Worm (Caenorhabditis elegans): ENCODE measurements around the gene C03E10.1.

Gene C03E10.1

DNA sequence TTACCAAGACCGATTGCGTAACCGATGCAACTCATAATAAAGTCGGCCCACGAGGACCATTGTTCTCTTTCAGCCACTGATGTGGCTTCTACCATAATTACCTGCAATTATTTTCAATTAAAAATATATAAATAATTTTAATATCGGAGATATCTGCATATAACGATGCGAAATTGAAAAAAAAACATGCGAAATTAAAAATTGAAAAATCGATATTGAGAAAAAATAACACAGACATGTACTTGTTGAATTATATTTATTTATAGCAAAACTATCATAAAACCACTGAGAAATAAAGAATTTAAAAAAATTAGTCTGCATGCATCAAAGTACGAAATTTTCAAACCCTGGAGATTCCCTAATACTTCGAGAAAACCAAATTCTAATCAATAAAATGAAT, 17.4 kb downstream of the C03E10.1 start, which contains the start of gene snf-11:
snf-11 (minus strand) TSS at position 101 of the 400 bp plus-strand sequence.
- TF ChIP-seq tbx-37 (GFP tag; conservative IDR thresholded peaks at IDR 0.05) (no peak), tbx-11 (GFP tag; IDR thresholded peaks at IDR 0.05) (no peak), flt-1 (GFP tag; IDR thresholded peaks at IDR 0.05) (no peak), scrt-1 (GFP tag; IDR thresholded peaks at IDR 0.05) (no peak), hnd-1 (tag; optimal IDR thresholded peaks at IDR 0.05) (no peak), B0310.2 (tag; optimal IDR thresholded peaks at IDR 0.05) (no peak), F13C5.2 (tag; optimal IDR thresholded peaks at IDR 0.05) (no peak), sea-1 (GFP tag; conservative IDR thresholded peaks at IDR 0.05) (no peak), ama-1 (optimal IDR thresholded peaks at IDR 0.05) (no peak), ceh-13 (GFP tag; optimal IDR thresholded peaks at IDR 0.05) (no peak), ceh-36 (tag; optimal IDR thresholded peaks at IDR 0.05) (no peak), ets-7 (tag; optimal IDR thresholded peaks at IDR 0.05) (no peak), hmg-4 (GFP tag; optimal IDR thresholded peaks at IDR 0.05) (no peak), aly-1 (tag; optimal IDR thresholded peaks at IDR 0.05) (no peak), pes-1 (GFP tag; IDR thresholded peaks at IDR 0.05) (no peak), hmbx-1 (tag; optimal IDR thresholded peaks at IDR 0.05) (no peak), tra-4 (tag; optimal IDR thresholded peaks at IDR 0.05) (no peak)

DNA sequence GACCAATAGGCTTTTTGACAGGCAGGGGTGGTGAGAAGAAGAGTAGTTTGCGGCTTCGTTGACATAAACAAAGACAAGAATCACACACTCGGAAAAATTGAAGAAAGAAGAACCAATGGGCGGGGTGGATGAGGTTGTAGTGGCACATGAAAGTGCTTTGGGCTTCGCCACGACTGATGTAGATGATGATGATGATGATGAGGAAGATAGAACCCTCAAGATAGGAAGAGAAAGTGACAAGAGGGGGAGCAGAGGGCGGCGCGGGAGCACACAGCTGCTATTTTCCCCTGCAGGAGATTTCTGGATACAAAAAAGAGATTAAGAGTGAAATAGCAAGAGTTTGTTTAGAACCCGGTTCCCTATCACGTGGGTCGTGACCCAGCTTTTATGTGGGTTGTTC, 17.9 kb downstream of the C03E10.1 start:
- TF ChIP-seq scrt-1 (GFP tag; IDR thresholded peaks at IDR 0.05), result no peak
- TF ChIP-seq F13C5.2 (tag; optimal IDR thresholded peaks at IDR 0.05), result no peak
- no peak for TF ChIP-seq sea-1 (GFP tag; conservative IDR thresholded peaks at IDR 0.05)
- TF ChIP-seq tbx-11 (GFP tag; IDR thresholded peaks at IDR 0.05), result no peak
- no peak for TF ChIP-seq hmbx-1 (tag; optimal IDR thresholded peaks at IDR 0.05)

DNA sequence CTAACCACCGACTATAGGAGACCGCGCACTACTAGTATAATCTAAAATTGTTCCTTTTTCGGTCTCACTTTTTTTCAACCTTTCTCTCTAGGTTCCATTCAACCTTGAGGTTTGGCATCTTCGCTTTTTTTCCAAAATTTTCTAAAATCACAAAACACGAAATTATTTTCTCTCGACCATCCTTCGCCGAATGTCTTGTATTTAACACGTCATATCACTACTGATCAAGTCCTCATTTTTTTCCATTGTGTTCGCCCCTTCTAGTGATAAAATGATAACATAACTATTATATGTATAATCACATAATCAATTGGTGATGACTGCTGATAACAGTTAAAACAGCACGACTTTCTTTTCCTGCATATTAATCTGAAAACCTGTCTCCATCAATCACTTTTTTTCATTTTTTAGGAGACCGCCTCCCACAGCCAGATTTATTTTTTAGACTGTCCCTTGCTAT, 20.1 kb downstream of the C03E10.1 start, which contains the start of gene T03F7.7:
T03F7.7 (plus strand) TSS at position 410 of the 460 bp plus-strand sequence.
- TF ChIP-seq tbx-37 (GFP tag; conservative IDR thresholded peaks at IDR 0.05), result no peak
- TF ChIP-seq hnd-1 (tag; optimal IDR thresholded peaks at IDR 0.05), result no peak
- no peak for TF ChIP-seq F13C5.2 (tag; optimal IDR thresholded peaks at IDR 0.05)
- TF ChIP-seq tbx-11 (GFP tag; IDR thresholded peaks at IDR 0.05), result no peak
- no peak for TF ChIP-seq flt-1 (GFP tag; IDR thresholded peaks at IDR 0.05)
- no peak for TF ChIP-seq ceh-13 (GFP tag; optimal IDR thresholded peaks at IDR 0.05)
- TF ChIP-seq ama-1 (optimal IDR thresholded peaks at IDR 0.05), result no peak
- TF ChIP-seq hmbx-1 (tag; optimal IDR thresholded peaks at IDR 0.05), result no peak
- no peak for TF ChIP-seq scrt-1 (GFP tag; IDR thresholded peaks at IDR 0.05)
- TF ChIP-seq sea-1 (GFP tag; conservative IDR thresholded peaks at IDR 0.05), result no peak
- TF ChIP-seq B0310.2 (tag; optimal IDR thresholded peaks at IDR 0.05), result no peak

DNA sequence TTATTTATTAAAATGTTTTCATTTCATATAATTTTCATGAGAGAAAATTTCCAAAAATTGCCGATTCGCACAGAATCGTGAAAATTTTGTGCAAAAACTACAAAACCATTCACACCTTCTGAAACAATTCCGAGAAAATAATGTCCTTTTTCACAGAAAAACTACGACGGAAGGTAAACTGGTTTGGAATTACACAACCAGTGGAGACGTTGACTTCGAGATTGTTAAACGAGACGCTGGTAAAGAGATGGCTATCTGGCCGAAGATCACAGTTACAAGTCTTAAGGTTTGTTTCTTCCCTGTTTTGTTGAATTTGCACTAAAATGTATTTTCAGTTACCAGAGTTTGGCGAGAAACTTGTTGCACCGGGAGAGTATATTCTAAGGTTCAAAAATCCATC, 21.9 kb downstream of the C03E10.1 start:
- TF ChIP-seq flt-1 (GFP tag; IDR thresholded peaks at IDR 0.05), result no peak
- TF ChIP-seq ama-1 (optimal IDR thresholded peaks at IDR 0.05), result no peak
- TF ChIP-seq hmg-4 (GFP tag; optimal IDR thresholded peaks at IDR 0.05), result no peak
- TF ChIP-seq aly-1 (tag; optimal IDR thresholded peaks at IDR 0.05), result no peak
- TF ChIP-seq scrt-1 (GFP tag; IDR thresholded peaks at IDR 0.05), result no peak
- TF ChIP-seq hmbx-1 (tag; optimal IDR thresholded peaks at IDR 0.05), result no peak
- TF ChIP-seq hnd-1 (tag; optimal IDR thresholded peaks at IDR 0.05), result no peak
- no peak for TF ChIP-seq tra-4 (tag; optimal IDR thresholded peaks at IDR 0.05)
- no peak for TF ChIP-seq ceh-36 (tag; optimal IDR thresholded peaks at IDR 0.05)
- TF ChIP-seq tbx-37 (GFP tag; conservative IDR thresholded peaks at IDR 0.05), result no peak
- no peak for TF ChIP-seq F13C5.2 (tag; optimal IDR thresholded peaks at IDR 0.05)
- no peak for TF ChIP-seq B0310.2 (tag; optimal IDR thresholded peaks at IDR 0.05)
- TF ChIP-seq ceh-13 (GFP tag; optimal IDR thresholded peaks at IDR 0.05), result no peak
- no peak for TF ChIP-seq ets-7 (tag; optimal IDR thresholded peaks at IDR 0.05)
- no peak for TF ChIP-seq tbx-11 (GFP tag; IDR thresholded peaks at IDR 0.05)
- TF ChIP-seq pes-1 (GFP tag; IDR thresholded peaks at IDR 0.05), result no peak
- TF ChIP-seq sea-1 (GFP tag; conservative IDR thresholded peaks at IDR 0.05), result no peak

DNA sequence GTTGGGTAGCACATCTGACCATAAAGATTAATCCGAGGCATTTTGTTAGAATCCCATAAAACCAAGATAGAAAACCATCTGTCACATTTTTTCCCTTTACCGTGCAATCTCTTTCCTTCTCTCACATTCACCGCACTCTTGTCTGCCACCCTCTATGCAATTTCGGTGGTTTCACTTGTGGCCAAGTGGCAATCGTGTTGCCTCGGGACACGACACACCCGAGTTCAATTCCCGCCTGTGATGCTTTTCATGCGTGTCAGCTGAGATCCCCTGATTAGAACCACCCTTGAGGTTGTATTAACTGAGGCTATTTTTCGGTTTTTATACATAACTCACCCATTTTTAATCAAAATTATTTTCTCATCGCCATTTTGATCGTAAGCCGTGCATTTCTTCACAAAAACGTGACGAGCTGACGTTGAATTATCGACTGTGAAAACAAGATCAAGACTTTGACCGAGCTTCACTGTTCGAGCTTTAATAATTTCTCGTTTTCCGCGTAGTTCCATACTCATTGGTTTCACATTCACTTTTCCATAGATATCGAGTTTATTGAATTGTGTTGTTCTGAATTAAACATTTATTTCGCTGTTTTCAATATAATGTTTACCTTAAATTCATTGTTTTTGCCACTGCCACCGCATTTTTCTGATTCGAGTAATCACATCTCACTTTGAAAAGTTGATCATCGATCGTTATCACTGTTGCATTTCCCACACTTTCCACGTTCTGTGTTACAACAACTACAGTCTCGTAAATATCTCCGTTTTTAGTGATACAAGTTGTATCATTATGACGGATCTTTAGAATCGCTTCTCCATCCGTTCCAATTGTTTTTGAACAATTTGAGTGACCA, 23.3 kb downstream of the C03E10.1 start:
- TF ChIP-seq pes-1 (GFP tag; IDR thresholded peaks at IDR 0.05) (peak; percentile 99), ceh-36 (tag; optimal IDR thresholded peaks at IDR 0.05) (peak; percentile 98), hnd-1 (tag; optimal IDR thresholded peaks at IDR 0.05) (peak; percentile 96), aly-1 (tag; optimal IDR thresholded peaks at IDR 0.05) (peak; percentile 100), F13C5.2 (tag; optimal IDR thresholded peaks at IDR 0.05) (peak; percentile 99), ets-7 (tag; optimal IDR thresholded peaks at IDR 0.05) (peak; percentile 98), ceh-13 (GFP tag; optimal IDR thresholded peaks at IDR 0.05) (peak; percentile 99), hmg-4 (GFP tag; optimal IDR thresholded peaks at IDR 0.05) (peak; percentile 100), hmbx-1 (tag; optimal IDR thresholded peaks at IDR 0.05) (peak; percentile 95), ama-1 (optimal IDR thresholded peaks at IDR 0.05) (no peak), sea-1 (GFP tag; conservative IDR thresholded peaks at IDR 0.05) (peak; percentile 100), tra-4 (tag; optimal IDR thresholded peaks at IDR 0.05) (peak; percentile 98), scrt-1 (GFP tag; IDR thresholded peaks at IDR 0.05) (peak; percentile 100), B0310.2 (tag; optimal IDR thresholded peaks at IDR 0.05) (peak; percentile 99), tbx-37 (GFP tag; conservative IDR thresholded peaks at IDR 0.05) (peak; percentile 100), tbx-11 (GFP tag; IDR thresholded peaks at IDR 0.05) (peak; percentile 100), flt-1 (GFP tag; IDR thresholded peaks at IDR 0.05) (peak; percentile 100)

DNA sequence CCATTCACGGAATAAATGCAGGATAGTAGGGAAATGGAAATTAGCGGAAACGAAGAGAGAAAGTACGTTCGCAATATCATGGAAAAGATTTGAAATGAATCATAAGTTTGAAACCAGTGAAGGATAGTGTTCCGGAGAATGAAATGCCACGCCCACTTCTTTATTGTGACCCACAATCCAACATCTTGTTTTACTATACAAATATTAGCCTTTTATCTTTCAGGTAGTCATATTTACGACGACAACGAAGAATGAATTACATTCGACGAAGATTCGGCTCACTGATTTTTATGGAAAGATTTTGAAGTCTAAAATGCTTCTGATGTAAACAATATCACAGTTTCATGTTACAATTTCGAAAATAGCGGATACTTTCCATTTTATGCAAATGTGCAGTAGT, 25.8 kb downstream of the C03E10.1 start, which contains the start of gene cutl-18:
cutl-18 (minus strand) TSS at position 101 of the 400 bp plus-strand sequence.
- no peak for TF ChIP-seq B0310.2 (tag; optimal IDR thresholded peaks at IDR 0.05)
- no peak for TF ChIP-seq hmbx-1 (tag; optimal IDR thresholded peaks at IDR 0.05)
- TF ChIP-seq aly-1 (tag; optimal IDR thresholded peaks at IDR 0.05), result no peak
- TF ChIP-seq tbx-37 (GFP tag; conservative IDR thresholded peaks at IDR 0.05), result no peak
- no peak for TF ChIP-seq tbx-11 (GFP tag; IDR thresholded peaks at IDR 0.05)
- TF ChIP-seq ceh-13 (GFP tag; optimal IDR thresholded peaks at IDR 0.05), result no peak
- no peak for TF ChIP-seq tra-4 (tag; optimal IDR thresholded peaks at IDR 0.05)
- no peak for TF ChIP-seq ceh-36 (tag; optimal IDR thresholded peaks at IDR 0.05)

DNA sequence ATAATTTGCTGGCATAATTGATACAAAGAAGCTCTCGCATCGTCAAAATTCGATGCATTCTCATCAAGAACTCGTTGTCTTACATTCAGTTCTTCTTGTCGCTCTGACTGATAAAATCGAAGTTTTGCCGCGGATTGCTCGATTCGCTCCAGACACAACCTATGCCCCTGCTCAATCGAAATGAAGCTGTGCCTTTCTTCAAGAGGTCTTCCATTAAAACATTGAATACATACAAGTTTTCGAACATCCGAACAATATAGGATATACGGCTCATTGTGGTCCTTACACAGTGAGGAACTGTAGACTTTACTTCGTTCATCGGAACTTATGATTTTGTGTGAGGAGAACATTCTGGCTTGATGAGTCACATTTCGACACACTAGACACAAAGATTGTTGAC, 29.9 kb downstream of the C03E10.1 start:
- TF ChIP-seq tbx-37 (GFP tag; conservative IDR thresholded peaks at IDR 0.05), result no peak
- TF ChIP-seq tra-4 (tag; optimal IDR thresholded peaks at IDR 0.05), result no peak
- no peak for TF ChIP-seq hmg-4 (GFP tag; optimal IDR thresholded peaks at IDR 0.05)
- TF ChIP-seq F13C5.2 (tag; optimal IDR thresholded peaks at IDR 0.05), result no peak
